In genomic region chr3R:11992934-11993670, dm6 we compare ENCODE assay signal across 1 fruit fly cellular context.
A peak's percentile ranks its signal among the peaks of the same experiment; 100 is the strongest.
TF ChIP-seq lines count a peak whose summit lies in the region.

TSS of gene mfas (minus strand) at chr3R:11993315.

TF ChIP-seq in whole organism, embryonic, 481 proteins besides CTCF, POLR2A, EP300 and RAD21 (continued from another document and continues in another):
- peak; percentile 35 for TF ChIP-seq sqz (GFP tag; optimal IDR thresholded peaks at IDR 0.05; lab: Kevin White, UChicago)
- no peak for TF ChIP-seq maf-S (GFP tag; optimal IDR thresholded peaks at IDR 0.05; lab: Kevin White, UChicago)
- peak; percentile 22; the same call in 1 of the 2 replicates for TF ChIP-seq bbx (GFP tag; IDR thresholded peaks at IDR 0.05; lab: Robert Waterston, UW; ENCODE audit: partially characterized antibody)
- TF ChIP-seq vfl (GFP tag; optimal IDR thresholded peaks at IDR 0.05; lab: Kevin White, UChicago), result no peak
- TF ChIP-seq Blimp-1 (GFP tag; optimal IDR thresholded peaks at IDR 0.05; lab: Kevin White, UChicago), result peak; percentile 55
- no peak for TF ChIP-seq chm (GFP tag; IDR thresholded peaks at IDR 0.05; lab: Robert Waterston, UW)
- TF ChIP-seq gro (GFP tag; optimal IDR thresholded peaks at IDR 0.05; lab: Kevin White, UChicago), result peak; percentile 31
- TF ChIP-seq CG10431 (GFP tag; optimal IDR thresholded peaks at IDR 0.05; lab: Kevin White, UChicago), result peak; percentile 20
- peak; percentile 41 for TF ChIP-seq CG33557 (GFP tag; optimal IDR thresholded peaks at IDR 0.05; lab: Kevin White, UChicago)
- TF ChIP-seq Atf3 (GFP tag; optimal IDR thresholded peaks at IDR 0.05; lab: Kevin White, UChicago), result no peak
- no peak for TF ChIP-seq gfzf (GFP tag; optimal IDR thresholded peaks at IDR 0.05; lab: Kevin White, UChicago)
- TF ChIP-seq CG10274 (GFP tag; optimal IDR thresholded peaks at IDR 0.05; lab: Kevin White, UChicago), result no peak
- peak; percentile 81; the same call in 2 of the 4 replicates for TF ChIP-seq chinmo (GFP tag; IDR thresholded peaks at IDR 0.05; lab: Robert Waterston, UW; ENCODE audit: partially characterized antibody)
- TF ChIP-seq Sin3A (optimal IDR thresholded peaks at IDR 0.05; lab: Kevin White, UChicago), result no peak
- TF ChIP-seq bowl (GFP tag; IDR thresholded peaks at IDR 0.05; lab: Robert Waterston, UW), result no peak
- TF ChIP-seq CG7745 (tag; optimal IDR thresholded peaks at IDR 0.05; lab: Kevin White, UChicago), result no peak
- peak; percentile 67 for TF ChIP-seq cg (GFP tag; optimal IDR thresholded peaks at IDR 0.05; lab: Kevin White, UChicago)
- no peak for TF ChIP-seq CG2202 (tag; optimal IDR thresholded peaks at IDR 0.05; lab: Kevin White, UChicago)
- peak in 1 of 2 experiments; percentile 10 for TF ChIP-seq Pdp1 (GFP tag; optimal IDR thresholded peaks at IDR 0.05; lab: Kevin White, UChicago)
- TF ChIP-seq CG6272 (GFP tag; IDR thresholded peaks at IDR 0.05; lab: Robert Waterston, UW), result no peak
- no peak for TF ChIP-seq slp2 (GFP tag; optimal IDR thresholded peaks at IDR 0.05; lab: Kevin White, UChicago)
- no peak for TF ChIP-seq nerfin-1 (tag; optimal IDR thresholded peaks at IDR 0.05; lab: Kevin White, UChicago)
- TF ChIP-seq chn (GFP tag; optimal IDR thresholded peaks at IDR 0.05; lab: Kevin White, UChicago), result no peak
- peak; percentile 21 for TF ChIP-seq Hmr (GFP tag; optimal IDR thresholded peaks at IDR 0.05; lab: Kevin White, UChicago)
- TF ChIP-seq lab (GFP tag; optimal IDR thresholded peaks at IDR 0.05; lab: Kevin White, UChicago), result peak; percentile 61
- no peak for TF ChIP-seq sna (GFP tag; IDR thresholded peaks at IDR 0.05; lab: Robert Waterston, UW; ENCODE audit: partially characterized antibody)
- peak; percentile 38 for TF ChIP-seq CG17568 (GFP tag; optimal IDR thresholded peaks at IDR 0.05; lab: Kevin White, UChicago)
- TF ChIP-seq oc (tag; optimal IDR thresholded peaks at IDR 0.05; lab: Kevin White, UChicago), result no peak
- no peak for TF ChIP-seq CG14710 (tag; optimal IDR thresholded peaks at IDR 0.05; lab: Kevin White, UChicago)
- no peak for TF ChIP-seq jing (GFP tag; optimal IDR thresholded peaks at IDR 0.05; lab: Kevin White, UChicago)
- TF ChIP-seq pzg (GFP tag; optimal IDR thresholded peaks at IDR 0.05; lab: Kevin White, UChicago), result no peak
- TF ChIP-seq Doc2 (GFP tag; IDR thresholded peaks at IDR 0.05; lab: Robert Waterston, UW), result no peak
- TF ChIP-seq lilli (GFP tag; optimal IDR thresholded peaks at IDR 0.05; lab: Kevin White, UChicago), result no peak
- no peak for TF ChIP-seq CG10321 (GFP tag; IDR thresholded peaks at IDR 0.05; lab: Robert Waterston, UW)
- TF ChIP-seq CG2199 (GFP tag; IDR thresholded peaks at IDR 0.05; lab: Robert Waterston, UW), result peak; percentile 10; the same call in 1 of the 3 replicates
- TF ChIP-seq CG2889 (GFP tag; IDR thresholded peaks at IDR 0.05; lab: Robert Waterston, UW), result no peak
- TF ChIP-seq Dbx (GFP tag; IDR thresholded peaks at IDR 0.05; lab: Robert Waterston, UW), result peak; percentile 12; the same call in 1 of the 3 replicates
- peak; percentile 25 for TF ChIP-seq unpg (GFP tag; optimal IDR thresholded peaks at IDR 0.05; lab: Kevin White, UChicago)
- TF ChIP-seq CG9437 (GFP tag; optimal IDR thresholded peaks at IDR 0.05; lab: Kevin White, UChicago), result peak; percentile 1
- TF ChIP-seq CG4404 (GFP tag; IDR thresholded peaks at IDR 0.05; lab: Robert Waterston, UW), result no peak
- TF ChIP-seq CG11723 (GFP tag; optimal IDR thresholded peaks at IDR 0.05; lab: Kevin White, UChicago), result peak; percentile 7
- peak in 1 of 2 experiments; percentile 18 for TF ChIP-seq crp (GFP tag; optimal IDR thresholded peaks at IDR 0.05; lab: Kevin White, UChicago)
- peak; percentile 20 for TF ChIP-seq dmrt99B (tag; optimal IDR thresholded peaks at IDR 0.05; lab: Kevin White, UChicago)
- TF ChIP-seq Hand (GFP tag; optimal IDR thresholded peaks at IDR 0.05; lab: Kevin White, UChicago), result no peak
- TF ChIP-seq Drgx (GFP tag; IDR thresholded peaks at IDR 0.05; lab: Robert Waterston, UW), result peak; percentile 42; the same call in 1 of the 2 replicates
- TF ChIP-seq fd64A (GFP tag; optimal IDR thresholded peaks at IDR 0.05; lab: Kevin White, UChicago), result peak; percentile 44
- TF ChIP-seq Dref (GFP tag; IDR thresholded peaks at IDR 0.05; lab: Robert Waterston, UW), result no peak
- no peak for TF ChIP-seq CG3838 (GFP tag; optimal IDR thresholded peaks at IDR 0.05; lab: Kevin White, UChicago)
- peak; percentile 34; the same call in 1 of the 3 replicates for TF ChIP-seq CG6791 (GFP tag; IDR thresholded peaks at IDR 0.05; lab: Robert Waterston, UW; ENCODE audit: partially characterized antibody)
- TF ChIP-seq E2f2 (GFP tag; IDR thresholded peaks at IDR 0.05; lab: Robert Waterston, UW), result no peak; the same call in 1 of the 2 replicates
- TF ChIP-seq gcm (GFP tag; optimal IDR thresholded peaks at IDR 0.05; lab: Kevin White, UChicago), result peak; percentile 80
- TF ChIP-seq CG1603 (tag; optimal IDR thresholded peaks at IDR 0.05; lab: Kevin White, UChicago), result peak; percentile 35
- TF ChIP-seq klu (GFP tag; IDR thresholded peaks at IDR 0.05; lab: Robert Waterston, UW), result no peak
- TF ChIP-seq CG11093 (GFP tag; IDR thresholded peaks at IDR 0.05; lab: Robert Waterston, UW), result no peak
- no peak for TF ChIP-seq Meics (GFP tag; optimal IDR thresholded peaks at IDR 0.05; lab: Kevin White, UChicago)
- TF ChIP-seq Awh (GFP tag; IDR thresholded peaks at IDR 0.05; lab: Robert Waterston, UW), result 0 out of 2 replicates have a peak, but pooled peaks have one; percentile 31
- peak; percentile 27 for TF ChIP-seq CG7987 (GFP tag; optimal IDR thresholded peaks at IDR 0.05; lab: Kevin White, UChicago)
- peak; percentile 19; the same call in 1 of the 2 replicates for TF ChIP-seq onecut (GFP tag; IDR thresholded peaks at IDR 0.05; lab: Robert Waterston, UW)
- peak; percentile 54 for TF ChIP-seq CG6813 (GFP tag; optimal IDR thresholded peaks at IDR 0.05; lab: Kevin White, UChicago)
- TF ChIP-seq D (optimal IDR thresholded peaks at IDR 0.05; lab: Kevin White, UChicago), result no peak
- no peak for TF ChIP-seq D (GFP tag; optimal IDR thresholded peaks at IDR 0.05; lab: Kevin White, UChicago)
- TF ChIP-seq CG10959 (GFP tag; IDR thresholded peaks at IDR 0.05; lab: Robert Waterston, UW), result no peak
- TF ChIP-seq CG11504 (tag; optimal IDR thresholded peaks at IDR 0.05; lab: Kevin White, UChicago), result peak; percentile 39
- peak; percentile 14 for TF ChIP-seq zf30C (GFP tag; optimal IDR thresholded peaks at IDR 0.05; lab: Kevin White, UChicago)
- TF ChIP-seq CG17829 (tag; optimal IDR thresholded peaks at IDR 0.05; lab: Kevin White, UChicago), result peak; percentile 4
- TF ChIP-seq CG2875 (GFP tag; optimal IDR thresholded peaks at IDR 0.05; lab: Kevin White, UChicago), result peak; percentile 43
- no peak for TF ChIP-seq CG9727 (GFP tag; optimal IDR thresholded peaks at IDR 0.05; lab: Kevin White, UChicago)
- TF ChIP-seq CG13287 (GFP tag; IDR thresholded peaks at IDR 0.05; lab: Robert Waterston, UW; ENCODE audit: partially characterized antibody), result peak; percentile 25; the same call in 1 of the 2 replicates
- TF ChIP-seq croc (GFP tag; conservative IDR thresholded peaks at IDR 0.05; lab: Robert Waterston, UW), result no peak
- TF ChIP-seq inv (GFP tag; IDR thresholded peaks at IDR 0.05; lab: Robert Waterston, UW; ENCODE audit: partially characterized antibody), result no peak
- TF ChIP-seq Sox102F (GFP tag; optimal IDR thresholded peaks at IDR 0.05; lab: Kevin White, UChicago), result peak; percentile 14
- TF ChIP-seq pb (GFP tag; optimal IDR thresholded peaks at IDR 0.05; lab: Kevin White, UChicago), result peak; percentile 5
- TF ChIP-seq GATAe (GFP tag; conservative IDR thresholded peaks at IDR 0.05; lab: Robert Waterston, UW), result no peak
- no peak for TF ChIP-seq Rx (GFP tag; IDR thresholded peaks at IDR 0.05; lab: Robert Waterston, UW)
- no peak for TF ChIP-seq NFAT (GFP tag; IDR thresholded peaks at IDR 0.05; lab: Robert Waterston, UW)
- TF ChIP-seq NC2β (GFP tag; optimal IDR thresholded peaks at IDR 0.05; lab: Kevin White, UChicago), result no peak
- peak; percentile 19 for TF ChIP-seq Side (GFP tag; optimal IDR thresholded peaks at IDR 0.05; lab: Kevin White, UChicago)
- no peak for TF ChIP-seq salm (tag; optimal IDR thresholded peaks at IDR 0.05; lab: Kevin White, UChicago)
- TF ChIP-seq Ravus (GFP tag; IDR thresholded peaks at IDR 0.05; lab: Robert Waterston, UW), result no peak
- TF ChIP-seq Fer1 (GFP tag; optimal IDR thresholded peaks at IDR 0.05; lab: Kevin White, UChicago), result no peak
- TF ChIP-seq Trl (optimal IDR thresholded peaks at IDR 0.05; lab: Kevin White, UChicago), result peak; percentile 39 to 44
- TF ChIP-seq Trl (GFP tag; optimal IDR thresholded peaks at IDR 0.05; lab: Kevin White, UChicago), result no peak
- TF ChIP-seq CG8359 (GFP tag; optimal IDR thresholded peaks at IDR 0.05; lab: Kevin White, UChicago; ENCODE audit: borderline replicate concordance), result no peak
- no peak for TF ChIP-seq cwo (GFP tag; optimal IDR thresholded peaks at IDR 0.05; lab: Kevin White, UChicago)
- TF ChIP-seq stwl (tag; optimal IDR thresholded peaks at IDR 0.05; lab: Kevin White, UChicago), result no peak
- TF ChIP-seq Dll (GFP tag; IDR thresholded peaks at IDR 0.05; lab: Robert Waterston, UW; ENCODE audit: partially characterized antibody), result 0 out of 4 replicates have a peak, but pooled peaks have one; percentile 10
- TF ChIP-seq stc (GFP tag; IDR thresholded peaks at IDR 0.05; lab: Robert Waterston, UW), result no peak
- TF ChIP-seq pum (GFP tag; optimal IDR thresholded peaks at IDR 0.05; lab: Kevin White, UChicago), result no peak
- TF ChIP-seq fu2 (GFP tag; optimal IDR thresholded peaks at IDR 0.05; lab: Kevin White, UChicago), result no peak
- peak; percentile 5 for TF ChIP-seq HmgZ (tag; optimal IDR thresholded peaks at IDR 0.05; lab: Kevin White, UChicago)
- TF ChIP-seq wek (GFP tag; optimal IDR thresholded peaks at IDR 0.05; lab: Kevin White, UChicago), result peak; percentile 71
- TF ChIP-seq Fer3 (tag; optimal IDR thresholded peaks at IDR 0.05; lab: Kevin White, UChicago), result no peak
- TF ChIP-seq CG18262 (tag; optimal IDR thresholded peaks at IDR 0.05; lab: Kevin White, UChicago), result peak; percentile 2
- no peak for TF ChIP-seq schlank (tag; optimal IDR thresholded peaks at IDR 0.05; lab: Kevin White, UChicago)
- peak; percentile 42 for TF ChIP-seq Asciz (GFP tag; optimal IDR thresholded peaks at IDR 0.05; lab: Kevin White, UChicago)
- peak; percentile 34 for TF ChIP-seq CG17359 (tag; optimal IDR thresholded peaks at IDR 0.05; lab: Kevin White, UChicago)
- peak; percentile 17 for TF ChIP-seq CG1647 (GFP tag; optimal IDR thresholded peaks at IDR 0.05; lab: Kevin White, UChicago)
- TF ChIP-seq CG18619 (GFP tag; optimal IDR thresholded peaks at IDR 0.05; lab: Kevin White, UChicago), result no peak
- TF ChIP-seq zfh2 (GFP tag; optimal IDR thresholded peaks at IDR 0.05; lab: Kevin White, UChicago), result no peak
- peak; percentile 39 for TF ChIP-seq kni (GFP tag; optimal IDR thresholded peaks at IDR 0.05; lab: Kevin White, UChicago)
- no peak for TF ChIP-seq MESR4 (GFP tag; optimal IDR thresholded peaks at IDR 0.05; lab: Kevin White, UChicago)
- no peak for TF ChIP-seq CG10565 (GFP tag; optimal IDR thresholded peaks at IDR 0.05; lab: Kevin White, UChicago)
- TF ChIP-seq HHEX (GFP tag; optimal IDR thresholded peaks at IDR 0.05; lab: Kevin White, UChicago), result peak; percentile 17
- no peak for TF ChIP-seq CG15011 (GFP tag; optimal IDR thresholded peaks at IDR 0.05; lab: Kevin White, UChicago)
- peak; percentile 36; the same call in 1 of the 3 replicates for TF ChIP-seq HLH4C (GFP tag; IDR thresholded peaks at IDR 0.05; lab: Robert Waterston, UW; ENCODE audit: partially characterized antibody)
- no peak for TF ChIP-seq h (optimal IDR thresholded peaks at IDR 0.05; lab: Kevin White, UChicago)
- peak; percentile 23 for TF ChIP-seq caup (GFP tag; optimal IDR thresholded peaks at IDR 0.05; lab: Kevin White, UChicago; ENCODE audit: severe bottlenecking)
- peak; percentile 23 for TF ChIP-seq CG3407 (GFP tag; optimal IDR thresholded peaks at IDR 0.05; lab: Kevin White, UChicago)
- no peak for TF ChIP-seq E2f1 (GFP tag; IDR thresholded peaks at IDR 0.05; lab: Robert Waterston, UW)
- no peak for TF ChIP-seq org-1 (GFP tag; optimal IDR thresholded peaks at IDR 0.05; lab: Kevin White, UChicago)
- TF ChIP-seq gsb (GFP tag; IDR thresholded peaks at IDR 0.05; lab: Robert Waterston, UW), result no peak
- no peak for TF ChIP-seq CG31365 (tag; optimal IDR thresholded peaks at IDR 0.05; lab: Kevin White, UChicago)
- TF ChIP-seq CG11695 (GFP tag; IDR thresholded peaks at IDR 0.05; lab: Robert Waterston, UW), result no peak
- TF ChIP-seq CG14441 (GFP tag; IDR thresholded peaks at IDR 0.05; lab: Robert Waterston, UW), result no peak
- no peak for TF ChIP-seq CG3065 (GFP tag; optimal IDR thresholded peaks at IDR 0.05; lab: Kevin White, UChicago)
- TF ChIP-seq fd102C (GFP tag; optimal IDR thresholded peaks at IDR 0.05; lab: Kevin White, UChicago), result no peak
- TF ChIP-seq Adf1 (GFP tag; IDR thresholded peaks at IDR 0.05; lab: Robert Waterston, UW), result peak; percentile 89
- TF ChIP-seq Dip3 (GFP tag; optimal IDR thresholded peaks at IDR 0.05; lab: Kevin White, UChicago), result no peak
- 0 out of 2 replicates have a peak, but pooled peaks have one; percentile 6 for TF ChIP-seq ara (GFP tag; IDR thresholded peaks at IDR 0.05; lab: Robert Waterston, UW)
- peak; percentile 72 for TF ChIP-seq ATbp (GFP tag; optimal IDR thresholded peaks at IDR 0.05; lab: Kevin White, UChicago)
- TF ChIP-seq CG4707 (GFP tag; optimal IDR thresholded peaks at IDR 0.05; lab: Kevin White, UChicago), result peak; percentile 6
- TF ChIP-seq gem (tag; optimal IDR thresholded peaks at IDR 0.05; lab: Kevin White, UChicago), result peak; percentile 28
- TF ChIP-seq sens (GFP tag; lab: Kevin White, UChicago), result peak; percentile 66
- TF ChIP-seq CG5953 (GFP tag; IDR thresholded peaks at IDR 0.05; lab: Robert Waterston, UW), result no peak
- peak; percentile 7 for TF ChIP-seq crc (GFP tag; optimal IDR thresholded peaks at IDR 0.05; lab: Kevin White, UChicago)
- TF ChIP-seq CG15696 (tag; optimal IDR thresholded peaks at IDR 0.05; lab: Kevin White, UChicago), result no peak
- TF ChIP-seq Hmx (GFP tag; optimal IDR thresholded peaks at IDR 0.05; lab: Kevin White, UChicago), result no peak
- TF ChIP-seq CG8924 (tag; optimal IDR thresholded peaks at IDR 0.05; lab: Kevin White, UChicago), result no peak
- TF ChIP-seq Ets97D (GFP tag; optimal IDR thresholded peaks at IDR 0.05; lab: Kevin White, UChicago), result no peak
- peak; percentile 1 for TF ChIP-seq CG3995 (GFP tag; optimal IDR thresholded peaks at IDR 0.05; lab: Kevin White, UChicago)
- TF ChIP-seq nom (GFP tag; optimal IDR thresholded peaks at IDR 0.05; lab: Kevin White, UChicago), result peak; percentile 23
- peak; percentile 7; the same call in 1 of the 2 replicates for TF ChIP-seq Bgb (GFP tag; IDR thresholded peaks at IDR 0.05; lab: Robert Waterston, UW; ENCODE audit: partially characterized antibody)
